Worm (Caenorhabditis elegans): ENCODE measurements around the gene ndua-12.

The ndua-12 gene

ce11 chrIV:2708329-2708965 lies 11.2 kb downstream of the ndua-12 start (continued):
- no peak for TF ChIP-seq D1046.2 (GFP tag; IDR thresholded peaks at IDR 0.05)
- TF ChIP-seq mdl-1 (tag; optimal IDR thresholded peaks at IDR 0.05) = peak; percentile 86 to 95
- peak; percentile 96 for TF ChIP-seq hmg-1.1 (GFP tag; IDR thresholded peaks at IDR 0.05)
- peak; percentile 59 for TF ChIP-seq dpl-1 (GFP tag; optimal IDR thresholded peaks at IDR 0.05)
- no peak for TF ChIP-seq nhr-25 (tag; optimal IDR thresholded peaks at IDR 0.05; ENCODE audit: borderline replicate concordance, insufficient read depth)
- TF ChIP-seq ces-1 (GFP tag; optimal IDR thresholded peaks at IDR 0.05) = no peak
- no peak for TF ChIP-seq snpc-4 (tag; optimal IDR thresholded peaks at IDR 0.05)
- TF ChIP-seq arid-1 (GFP tag; conservative IDR thresholded peaks at IDR 0.05) = peak; percentile 48
- peak; percentile 60 for TF ChIP-seq F37D6.2 (tag; optimal IDR thresholded peaks at IDR 0.05)

DNA sequence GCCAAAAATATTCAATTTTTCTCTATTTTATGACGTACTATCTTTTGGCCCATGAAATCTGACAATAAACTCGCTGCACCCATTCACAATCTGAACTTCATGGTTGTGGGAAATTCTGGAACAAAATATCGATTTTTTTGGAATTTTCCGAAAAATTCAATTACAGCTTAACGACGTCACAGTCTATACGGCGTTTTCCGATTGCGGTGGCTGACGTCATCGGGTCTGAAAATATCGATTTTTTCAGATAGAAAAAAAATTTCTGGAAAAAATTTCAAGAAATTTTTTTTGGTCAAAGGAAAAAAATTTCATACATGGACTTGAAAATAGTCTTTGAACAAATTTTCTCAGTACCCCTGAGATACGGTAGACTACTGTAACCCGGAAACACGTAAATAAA lies 12.6 kb downstream of the ndua-12 start, which contains the start of gene ubc-8:
Gene ubc-8, minus strand, starts transcription at position 227 of the 400 bp plus-strand sequence.
- TF ChIP-seq ceh-28 (tag; optimal IDR thresholded peaks at IDR 0.05) (peak; percentile 50), lin-39 (tag; optimal IDR thresholded peaks at IDR 0.05) (no peak), nhr-237 (tag; optimal IDR thresholded peaks at IDR 0.05) (no peak), aha-1 (tag) (peak; percentile 96), unc-62 (GFP tag; optimal IDR thresholded peaks at IDR 0.05 in 1 of 2) (peak in 1 of 2 experiments; percentile 50), unc-62 (tag; optimal IDR thresholded peaks at IDR 0.05) (no peak), Y75B8A.6 (GFP tag; IDR thresholded peaks at IDR 0.05) (0 out of 2 replicates have a peak, but pooled peaks have one; percentile 49)

- TF ChIP-seq php-3 (GFP tag; IDR thresholded peaks at IDR 0.05) (no peak), dpl-1 (GFP tag; optimal IDR thresholded peaks at IDR 0.05) (no peak), F26F4.8 (GFP tag; conservative IDR thresholded peaks at IDR 0.05) (no peak), unc-62 (GFP tag; optimal IDR thresholded peaks at IDR 0.05 in 1 of 2) (peak in 1 of 2 experiments; percentile 81), unc-62 (tag; optimal IDR thresholded peaks at IDR 0.05) (no peak), hlh-11 (tag; optimal IDR thresholded peaks at IDR 0.05) (no peak), rbr-2 (tag; optimal IDR thresholded peaks at IDR 0.05) (no peak), ceh-20 (GFP tag; IDR thresholded peaks at IDR 0.05) (no peak), unc-39 (tag; optimal IDR thresholded peaks at IDR 0.05) (no peak), lim-7 (GFP tag; IDR thresholded peaks at IDR 0.05) (no peak), mdl-1 (tag; optimal IDR thresholded peaks at IDR 0.05) (no peak), aha-1 (tag) (peak; percentile 86), fkh-10 (GFP tag; optimal IDR thresholded peaks at IDR 0.05) (no peak), mep-1 (tag; optimal IDR thresholded peaks at IDR 0.05) (no peak), ceh-62 (tag; optimal IDR thresholded peaks at IDR 0.05) (no peak), F49E8.2 (tag; optimal IDR thresholded peaks at IDR 0.05; ENCODE audit: borderline replicate concordance) (no peak), F37D6.2 (tag; optimal IDR thresholded peaks at IDR 0.05) (no peak), ZK337.2 (GFP tag; IDR thresholded peaks at IDR 0.05) (no peak)
These were observed 14.0 kb downstream of the ndua-12 start for ce11 chrIV:2705675-2706074.

DNA sequence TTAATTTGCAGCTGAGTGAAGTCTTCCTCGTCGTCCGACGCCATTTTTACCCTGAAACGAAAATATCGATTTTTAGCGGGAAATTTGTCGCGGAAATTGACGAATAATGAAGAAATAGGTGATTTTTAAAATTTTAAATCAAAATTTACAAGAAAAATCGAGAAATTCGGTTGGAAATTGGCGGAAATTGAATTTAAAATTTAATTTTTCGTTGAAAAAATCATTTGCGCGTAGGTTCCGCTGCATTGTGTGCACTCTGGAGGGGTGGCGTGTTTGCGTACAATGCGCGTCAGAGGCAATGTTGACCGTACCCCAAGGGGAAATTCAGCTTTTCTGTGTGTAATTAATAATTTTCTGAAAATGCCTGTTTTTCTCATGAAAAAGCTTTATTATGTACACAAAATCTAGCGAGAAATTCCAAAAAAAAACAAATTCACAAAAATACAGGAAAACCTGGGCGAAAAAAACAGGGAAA lies 15.7 kb downstream of the ndua-12 start, which contains the start of gene Y94H6A.5:
Gene Y94H6A.5, minus strand, starts transcription at position 51 of the 475 bp plus-strand sequence.
- peak; percentile 30 for TF ChIP-seq unc-130 (GFP tag; optimal IDR thresholded peaks at IDR 0.05)
- TF ChIP-seq duxl-1 (tag; optimal IDR thresholded peaks at IDR 0.05; ENCODE audit: poor library complexity) = peak; percentile 27
- no peak for TF ChIP-seq nhr-6 (tag; optimal IDR thresholded peaks at IDR 0.05)
- TF ChIP-seq hif-1 (tag; optimal IDR thresholded peaks at IDR 0.05) = peak in 1 of 2 experiments; percentile 55
- no peak for TF ChIP-seq lin-1 (GFP tag; IDR thresholded peaks at IDR 0.05)
- TF ChIP-seq egl-43 (GFP tag; IDR thresholded peaks at IDR 0.05) = no peak
- no peak for TF ChIP-seq tag-97 (GFP tag; IDR thresholded peaks at IDR 0.05)
- 0 out of 2 replicates have a peak, but pooled peaks have one; percentile 33 for TF ChIP-seq arid-1 (GFP tag; conservative IDR thresholded peaks at IDR 0.05)
- TF ChIP-seq mep-1 (tag; optimal IDR thresholded peaks at IDR 0.05) = peak; percentile 45
- TF ChIP-seq unc-62 (GFP tag; optimal IDR thresholded peaks at IDR 0.05 in 1 of 2) = peak in 1 of 2 experiments; percentile 81
- no peak for TF ChIP-seq unc-62 (tag; optimal IDR thresholded peaks at IDR 0.05)
- peak; percentile 86 for TF ChIP-seq mes-2 (tag; optimal IDR thresholded peaks at IDR 0.05; ENCODE audit: poor library complexity, severe bottlenecking)
- TF ChIP-seq T26A8.4 (GFP tag; IDR thresholded peaks at IDR 0.05) = peak; percentile 61
- TF ChIP-seq F10B5.3 (tag; optimal IDR thresholded peaks at IDR 0.05) = no peak
- TF ChIP-seq ceh-44 (GFP tag; IDR thresholded peaks at IDR 0.05) = no peak
- TF ChIP-seq mdt-29 (GFP tag; IDR thresholded peaks at IDR 0.05) = no peak
- peak; percentile 17 for TF ChIP-seq dve-1 (tag; optimal IDR thresholded peaks at IDR 0.05; ENCODE audit: insufficient read depth)
- TF ChIP-seq ztf-11 (tag; optimal IDR thresholded peaks at IDR 0.05) = no peak
- TF ChIP-seq jun-1 (tag; optimal IDR thresholded peaks at IDR 0.05) = no peak
- no peak for TF ChIP-seq dmd-9 (GFP tag; IDR thresholded peaks at IDR 0.05)
- TF ChIP-seq attf-4 (tag; optimal IDR thresholded peaks at IDR 0.05) = no peak

Data from whole organism, L4 larva.